Fruit fly (Drosophila melanogaster) whole organism, embryonic: ENCODE data around the gene ALiX.

Source experiments
- Antp ChIP-seq: fragments of 200-800 bp; sonication (Bioruptor generic); optimal IDR thresholded peaks from 3 replicates; lab custom pipeline; 2016; ENCODE audit warnings: missing biosample characterization, missing genetic modification characterization
- Asciz ChIP-seq: fragments of 200-800 bp; sonication (Bioruptor generic); optimal IDR thresholded peaks from 2 replicates; lab custom pipeline; 2017; ENCODE audit warnings: missing biosample characterization, mild to moderate bottlenecking, missing genetic modification characterization, missing genetic modification reagents
- CG10321 ChIP-seq: fragments of 200-800 bp; sonication (Bioruptor generic); IDR thresholded peaks from 2 replicates; pipeline ENCODE4 v1.3.6; 2022; ENCODE audit warnings: missing biosample characterization, missing genetic modification characterization
- CG10462 ChIP-seq: fragments of 200-800 bp; sonication (Bioruptor generic); optimal IDR thresholded peaks from 2 replicates; lab custom pipeline; 2016; ENCODE audit warnings: missing biosample characterization, missing genetic modification characterization
- CG11398 ChIP-seq: fragments of 200-800 bp; sonication (Bioruptor generic); optimal IDR thresholded peaks from 2 replicates; lab custom pipeline; 2016; ENCODE audit warnings: missing biosample characterization, missing genetic modification characterization
- CG12071 ChIP-seq: fragments of 200-800 bp; sonication (Bioruptor generic); optimal IDR thresholded peaks from 3 replicates; lab custom pipeline; 2018; ENCODE audit warnings: missing biosample characterization, mild to moderate bottlenecking, missing genetic modification characterization
- CG1603 ChIP-seq: fragments of 200-800 bp; sonication (Bioruptor generic); optimal IDR thresholded peaks from 2 replicates; lab custom pipeline; 2019; ENCODE audit warnings: missing biosample characterization, mild to moderate bottlenecking, missing genetic modification characterization, moderate library complexity
- CG16779 ChIP-seq: fragments of 200-800 bp; sonication (Bioruptor generic); IDR thresholded peaks from 2 replicates; pipeline ENCODE4 v1.3.6; 2022; ENCODE audit warnings: missing biosample characterization, missing genetic modification characterization
- CG17186 ChIP-seq: fragments of 200-800 bp; sonication (Bioruptor generic); optimal IDR thresholded peaks from 3 replicates; lab custom pipeline; 2017; ENCODE audit warnings: missing biosample characterization, missing genetic modification reagents, missing genetic modification characterization
- CG2129 ChIP-seq: fragments of 200-800 bp; sonication (Bioruptor generic); IDR thresholded peaks from 2 replicates; pipeline ENCODE4 v1.3.6; 2022; ENCODE audit warnings: missing biosample characterization, missing genetic modification characterization; ENCODE audit not compliant: partially characterized antibody
- CG5180 ChIP-seq: fragments of 200-800 bp; sonication (Bioruptor generic); optimal IDR thresholded peaks from 3 replicates; lab custom pipeline; 2017; ENCODE audit warnings: missing biosample characterization, missing genetic modification characterization, mild to moderate bottlenecking, moderate library complexity, missing genetic modification reagents
- CG7556 ChIP-seq: fragments of 200-800 bp; sonication (Bioruptor generic); optimal IDR thresholded peaks from 2 replicates; lab custom pipeline; 2017; ENCODE audit warnings: missing biosample characterization, mild to moderate bottlenecking, missing genetic modification characterization
- CG8281 ChIP-seq: fragments of 200-800 bp; sonication (Bioruptor generic); optimal IDR thresholded peaks from 2 replicates; lab custom pipeline; 2018; ENCODE audit warnings: missing biosample characterization, mild to moderate bottlenecking, missing genetic modification characterization, moderate library complexity
- CG8359 ChIP-seq: fragments of 200-800 bp; sonication (Bioruptor generic); optimal IDR thresholded peaks from 2 replicates; lab custom pipeline; 2017; ENCODE audit warnings: missing biosample characterization, mild to moderate bottlenecking, missing genetic modification characterization, borderline replicate concordance
- CG8765 ChIP-seq: fragments of 200-800 bp; sonication (Bioruptor generic); IDR thresholded peaks from 2 replicates; pipeline ENCODE4 v1.3.6; 2022; ENCODE audit warnings: missing biosample characterization, missing genetic modification characterization
- CHES-1-like ChIP-seq: fragments of 200-800 bp; sonication (Bioruptor generic); optimal IDR thresholded peaks from 2 replicates; lab custom pipeline; 2016; ENCODE audit warnings: missing biosample characterization, missing genetic modification characterization
- D ChIP-seq, 2 experiments: fragments of 200-800 bp in 1 of 2; fragments of >200 bp in 1 of 2; sonication (Bioruptor generic) in 1 of 2; optimal IDR thresholded peaks; 2 replicates in 1 of 2; 3 replicates in 1 of 2; lab custom pipeline; 2017; ENCODE audit warnings: mild to moderate bottlenecking in 1 of 2, missing biosample characterization in 1 of 2, missing genetic modification characterization in 1 of 2, missing genetic modification reagents in 1 of 2
- D19A ChIP-seq: fragments of 200-800 bp; optimal IDR thresholded peaks from 3 replicates; lab custom pipeline; 2019; ENCODE audit warnings: missing biosample characterization, mild to moderate bottlenecking, missing genetic modification characterization, moderate library complexity
- Deaf1 ChIP-seq: fragments of 200-800 bp; optimal IDR thresholded peaks from 3 replicates; lab custom pipeline; 2019; ENCODE audit warnings: missing biosample characterization, mild to moderate bottlenecking, missing genetic modification characterization, moderate library complexity
- Ets65A ChIP-seq: fragments of 200-800 bp; sonication (Bioruptor generic); peaks from one replicate; lab custom pipeline; 2016; ENCODE audit warnings: missing biosample characterization, missing genetic modification characterization
- HLH4C ChIP-seq: fragments of 200-800 bp; sonication (Bioruptor generic); IDR thresholded peaks from 3 replicates; pipeline ENCODE4 v1.3.6; 2022; ENCODE audit warnings: missing biosample characterization, missing genetic modification characterization; ENCODE audit not compliant: partially characterized antibody
- Hmx ChIP-seq: fragments of 200-800 bp; sonication (Bioruptor generic); optimal IDR thresholded peaks from 2 replicates; lab custom pipeline; 2016; ENCODE audit warnings: missing biosample characterization, missing genetic modification characterization
- Hr78 ChIP-seq, 2 experiments: fragments of 200-800 bp in 1 of 2; fragments of >200 bp in 1 of 2; sonication (Bioruptor generic) in 1 of 2; optimal IDR thresholded peaks; 2 replicates each; lab custom pipeline; 2017 to 2019; ENCODE audit warnings: missing biosample characterization in 2 of 2, missing genetic modification characterization in 2 of 2, mild to moderate bottlenecking in 1 of 2, moderate library complexity in 1 of 2
- Meics ChIP-seq: fragments of 200-800 bp; sonication (Bioruptor generic); optimal IDR thresholded peaks from 2 replicates; lab custom pipeline; 2017; ENCODE audit warnings: missing biosample characterization, mild to moderate bottlenecking, missing genetic modification characterization
- Opbp ChIP-seq: fragments of 200-800 bp; sonication (Bioruptor generic); IDR thresholded peaks from 3 replicates; pipeline ENCODE4 v1.3.6; 2022; ENCODE audit warnings: missing biosample characterization, missing genetic modification characterization; ENCODE audit not compliant: partially characterized antibody
- bcd ChIP-seq: fragments of 200-800 bp; sonication (Bioruptor generic); optimal IDR thresholded peaks from 2 replicates; lab custom pipeline; 2017; ENCODE audit warnings: missing biosample characterization, mild to moderate bottlenecking, missing genetic modification characterization
- chinmo ChIP-seq: fragments of 200-800 bp; sonication (Bioruptor generic); IDR thresholded peaks from 4 replicates; pipeline ENCODE4 v1.3.6; 2022; ENCODE audit warnings: missing biosample characterization, missing genetic modification characterization; ENCODE audit not compliant: partially characterized antibody
- ci ChIP-seq: fragments of 200-800 bp; sonication (Bioruptor generic); IDR thresholded peaks from 3 replicates; pipeline ENCODE4 v1.3.6; 2022; ENCODE audit warnings: missing biosample characterization, missing genetic modification characterization
- crol ChIP-seq: fragments of 200-800 bp; sonication (Bioruptor generic); IDR thresholded peaks from 2 replicates; pipeline ENCODE4 v1.3.6; 2022; ENCODE audit warnings: missing biosample characterization, missing genetic modification characterization
- cwo ChIP-seq: fragments of 200-800 bp; sonication (Bioruptor generic); optimal IDR thresholded peaks from 3 replicates; lab custom pipeline; 2017; ENCODE audit warnings: missing biosample characterization, missing genetic modification characterization, mild to moderate bottlenecking, moderate library complexity, missing genetic modification reagents
- fd3F ChIP-seq: fragments of 200-800 bp; sonication (Bioruptor generic); optimal IDR thresholded peaks from 2 replicates; lab custom pipeline; 2018; ENCODE audit warnings: missing biosample characterization, mild to moderate bottlenecking, missing genetic modification characterization, moderate library complexity
- lilli ChIP-seq: fragments of 200-800 bp; sonication (Bioruptor generic); optimal IDR thresholded peaks from 3 replicates; lab custom pipeline; 2016; ENCODE audit warnings: missing biosample characterization, missing genetic modification characterization
- pb ChIP-seq: fragments of 200-800 bp; sonication (Bioruptor generic); optimal IDR thresholded peaks from 3 replicates; lab custom pipeline; 2016; ENCODE audit warnings: missing biosample characterization, missing genetic modification characterization
- pfk ChIP-seq: fragments of 200-800 bp; sonication (Bioruptor generic); optimal IDR thresholded peaks from 2 replicates; lab custom pipeline; 2018; ENCODE audit warnings: missing biosample characterization, mild to moderate bottlenecking, missing genetic modification characterization, moderate library complexity
- row ChIP-seq: fragments of 200-800 bp; sonication (Bioruptor generic); IDR thresholded peaks from 3 replicates; pipeline ENCODE4 v1.3.6; 2022; ENCODE audit warnings: missing biosample characterization, missing genetic modification characterization
- sug ChIP-seq: fragments of 200-800 bp; optimal IDR thresholded peaks from 2 replicates; lab custom pipeline; 2019; ENCODE audit warnings: missing biosample characterization, mild to moderate bottlenecking, missing genetic modification characterization, moderate library complexity
- tgo ChIP-seq: fragments of 200-800 bp; sonication (Bioruptor generic); IDR thresholded peaks from 3 replicates; pipeline ENCODE4 v1.3.6; 2022; ENCODE audit warnings: missing biosample characterization, missing genetic modification characterization
- wdn ChIP-seq: fragments of 200-800 bp; sonication (Bioruptor generic); IDR thresholded peaks from 2 replicates; pipeline ENCODE4 v1.3.6; 2022; ENCODE audit warnings: missing biosample characterization, missing genetic modification characterization
- z ChIP-seq: fragments of 200-800 bp; sonication (Bioruptor generic); IDR thresholded peaks from 3 replicates; pipeline ENCODE4 v1.3.6; 2022; ENCODE audit warnings: missing biosample characterization, missing genetic modification characterization

The ALiX gene

dm6 chr3R:27694018-27694417, 5.9 kb downstream of the ALiX start, which contains the start of gene CG43319:
CG43319 (plus strand) TSS chr3R:27694318.
- TF ChIP-seq Meics (no peak), HLH4C (GFP tag; lab: Robert Waterston, UW) (no peak), sug (tag; lab: Kevin White, UChicago) (no peak), CG8281 (no peak), CG12071 (no peak), CG8765 (GFP tag; lab: Robert Waterston, UW) (no peak), lilli (GFP tag; lab: Kevin White, UChicago) (no peak)

- TF ChIP-seq CG1603 (tag; lab: Kevin White, UChicago) (no peak), CG16779 (no peak), pb (GFP tag; lab: Kevin White, UChicago) (no peak), wdn (no peak), CHES-1-like (GFP tag; lab: Kevin White, UChicago) (no peak), Hmx (GFP tag; lab: Kevin White, UChicago) (no peak), Asciz (GFP tag; lab: Kevin White, UChicago) (no peak), CG17186 (GFP tag; lab: Kevin White, UChicago) (no peak), Antp (no peak), CG5180 (GFP tag; lab: Kevin White, UChicago) (no peak), crol (GFP tag; lab: Robert Waterston, UW) (no peak), CG2129 (GFP tag; lab: Robert Waterston, UW) (no peak), bcd (GFP tag; lab: Kevin White, UChicago) (no peak), pfk (GFP tag; lab: Kevin White, UChicago) (no peak), ci (GFP tag; lab: Robert Waterston, UW) (no peak)
These were observed 7.1 kb downstream of the ALiX start for dm6 chr3R:27692645-27693307.

- TF ChIP-seq tgo (GFP tag; lab: Robert Waterston, UW) = no peak
- no peak for TF ChIP-seq fd3F (GFP tag; lab: Kevin White, UChicago)
- no peak for TF ChIP-seq D (optimal IDR thresholded peaks at IDR 0.05; lab: Kevin White, UChicago)
- no peak for TF ChIP-seq D (GFP tag; optimal IDR thresholded peaks at IDR 0.05; lab: Kevin White, UChicago)
- TF ChIP-seq CG8359 = no peak
- TF ChIP-seq Hr78 (GFP tag; optimal IDR thresholded peaks at IDR 0.05; lab: Kevin White, UChicago) = no peak
- no peak for TF ChIP-seq CG11398 (GFP tag; lab: Kevin White, UChicago)
- TF ChIP-seq CG10462 (GFP tag; lab: Kevin White, UChicago) = no peak
- no peak for TF ChIP-seq CG10321 (GFP tag; lab: Robert Waterston, UW)
- TF ChIP-seq cwo = no peak
- TF ChIP-seq Opbp = no peak
- TF ChIP-seq z (GFP tag; lab: Robert Waterston, UW) = no peak
These were observed 11.9 kb downstream of the ALiX start, which contains the start of gene CG31055 for dm6 chr3R:27688034-27688433. CG31055 (minus strand) TSS chr3R:27688134.

- TF ChIP-seq CG7556 (GFP tag; lab: Kevin White, UChicago) = peak; percentile 20
- peak; percentile 3 for TF ChIP-seq Ets65A (GFP tag; lab: Kevin White, UChicago)
- TF ChIP-seq Deaf1 = peak; percentile 64
- TF ChIP-seq D19A (tag; lab: Kevin White, UChicago) = peak; percentile 87
- TF ChIP-seq chinmo (GFP tag; lab: Robert Waterston, UW) = no peak
- no peak; the same call in 2 of the 3 replicates for TF ChIP-seq row (GFP tag; lab: Robert Waterston, UW)
- TF ChIP-seq, all 482 proteins: peak for 4
These were observed 14.3 kb downstream of the ALiX start, which contains the start of gene CG12880 for dm6 chr3R:27685539-27686012. CG12880 (plus strand) TSS chr3R:27685962.
